Fruit fly (Drosophila melanogaster) whole organism, embryonic: ENCODE measurements around the gene Wdr92.

Source experiments
- Abd-B ChIP-seq: fragments of 200-800 bp; sonication (Bioruptor generic); optimal IDR thresholded peaks from 2 replicates; lab custom pipeline; 2018; ENCODE audit warnings: missing biosample characterization, mild to moderate bottlenecking, missing genetic modification characterization, moderate library complexity
- Ada2b ChIP-seq: fragments of 200-800 bp; sonication (Bioruptor generic); IDR thresholded peaks from 2 replicates; pipeline ENCODE4 v1.3.6; 2022; ENCODE audit warnings: missing biosample characterization, missing genetic modification characterization
- Atf6 ChIP-seq: fragments of 200-800 bp; sonication (Bioruptor generic); IDR thresholded peaks from 2 replicates; pipeline ENCODE4 v1.3.6; 2022; ENCODE audit warnings: missing biosample characterization, missing genetic modification characterization
- C15 ChIP-seq: fragments of 200-800 bp; sonication (Bioruptor generic); IDR thresholded peaks from 3 replicates; pipeline ENCODE4 v1.3.6; 2022; ENCODE audit warnings: missing biosample characterization, missing genetic modification characterization
- CG10321 ChIP-seq: fragments of 200-800 bp; sonication (Bioruptor generic); IDR thresholded peaks from 2 replicates; pipeline ENCODE4 v1.3.6; 2022; ENCODE audit warnings: missing biosample characterization, missing genetic modification characterization
- CG10366 ChIP-seq: fragments of 200-800 bp; sonication (Bioruptor generic); IDR thresholded peaks from 2 replicates; pipeline ENCODE4 v1.3.6; 2022; ENCODE audit warnings: missing biosample characterization, missing genetic modification characterization
- CG10431 ChIP-seq: fragments of 200-800 bp; sonication (Bioruptor generic); optimal IDR thresholded peaks from 3 replicates; lab custom pipeline; 2018; ENCODE audit warnings: missing biosample characterization, mild to moderate bottlenecking, missing genetic modification characterization
- CG11093 ChIP-seq: fragments of 200-800 bp; sonication (Bioruptor generic); IDR thresholded peaks from 3 replicates; pipeline ENCODE4 v1.3.6; 2022; ENCODE audit warnings: missing biosample characterization, missing genetic modification characterization
- CG13123 ChIP-seq: fragments of 200-800 bp; sonication (Bioruptor generic); optimal IDR thresholded peaks from 2 replicates; lab custom pipeline; 2016; ENCODE audit warnings: missing biosample characterization, missing genetic modification characterization
- CG13894 ChIP-seq: fragments of 200-800 bp; sonication (Bioruptor generic); optimal IDR thresholded peaks from 3 replicates; lab custom pipeline; 2018; ENCODE audit warnings: missing biosample characterization, mild to moderate bottlenecking, missing genetic modification characterization, moderate library complexity
- CG14860 ChIP-seq: fragments of 200-800 bp; sonication (Bioruptor generic); IDR thresholded peaks from 3 replicates; pipeline ENCODE4 v1.3.6; 2022; ENCODE audit warnings: missing biosample characterization, missing genetic modification characterization; ENCODE audit not compliant: partially characterized antibody
- CG1529 ChIP-seq: fragments of 200-800 bp; sonication (Bioruptor generic); optimal IDR thresholded peaks from 3 replicates; lab custom pipeline; 2018; ENCODE audit warnings: missing biosample characterization, missing genetic modification characterization
- CG1602 ChIP-seq: fragments of 200-800 bp; sonication (Bioruptor generic); optimal IDR thresholded peaks from 3 replicates; lab custom pipeline; 2016; ENCODE audit warnings: missing biosample characterization, missing genetic modification characterization
- CG16813 ChIP-seq: fragments of 200-800 bp; sonication (Bioruptor generic); IDR thresholded peaks from 3 replicates; pipeline ENCODE4 v1.3.6; 2022; ENCODE audit warnings: missing biosample characterization, missing genetic modification characterization; ENCODE audit not compliant: partially characterized antibody
- CG3163 ChIP-seq: fragments of 200-800 bp; sonication (Bioruptor generic); optimal IDR thresholded peaks from 3 replicates; lab custom pipeline; 2016; ENCODE audit warnings: missing biosample characterization, missing genetic modification characterization
- CG32532 ChIP-seq: fragments of 200-800 bp; sonication (Bioruptor generic); IDR thresholded peaks from 2 replicates; pipeline ENCODE4 v1.3.6; 2022; ENCODE audit warnings: missing biosample characterization, missing genetic modification characterization
- CG32767 ChIP-seq: fragments of 200-800 bp; sonication (Bioruptor generic); IDR thresholded peaks from 2 replicates; pipeline ENCODE4 v1.3.6; 2022; ENCODE audit warnings: missing biosample characterization, missing genetic modification characterization
- CG3407 ChIP-seq: fragments of 200-800 bp; sonication (Bioruptor generic); optimal IDR thresholded peaks from 2 replicates; lab custom pipeline; 2018; ENCODE audit warnings: missing biosample characterization, mild to moderate bottlenecking, missing genetic modification characterization
- CG3847 ChIP-seq: fragments of 200-800 bp; sonication (Bioruptor generic); IDR thresholded peaks from 2 replicates; pipeline ENCODE4 v1.3.6; 2022; ENCODE audit warnings: missing biosample characterization, missing genetic modification characterization
- CG43689 ChIP-seq: fragments of 200-800 bp; sonication (Bioruptor generic); IDR thresholded peaks from 2 replicates; pipeline ENCODE4 v1.3.6; 2022; ENCODE audit warnings: missing biosample characterization, missing genetic modification characterization
- CG4730 ChIP-seq: fragments of 200-800 bp; sonication (Bioruptor generic); IDR thresholded peaks from 2 replicates; pipeline ENCODE4 v1.3.6; 2022; ENCODE audit warnings: missing biosample characterization, missing genetic modification characterization
- CG7928 ChIP-seq: fragments of 200-800 bp; sonication (Bioruptor generic); optimal IDR thresholded peaks from 2 replicates; lab custom pipeline; 2017; ENCODE audit warnings: missing biosample characterization, mild to moderate bottlenecking, missing genetic modification characterization
- CG7963 ChIP-seq: fragments of 200-800 bp; sonication (Bioruptor generic); IDR thresholded peaks from 3 replicates; pipeline ENCODE4 v1.3.6; 2022; ENCODE audit warnings: missing biosample characterization, missing genetic modification characterization; ENCODE audit not compliant: partially characterized antibody
- CG9817 ChIP-seq: fragments of 200-800 bp; sonication (Bioruptor generic); optimal IDR thresholded peaks from 2 replicates; lab custom pipeline; 2018; ENCODE audit warnings: missing biosample characterization, mild to moderate bottlenecking, missing genetic modification characterization, moderate library complexity
- Dad ChIP-seq: fragments of 200-800 bp; sonication (Bioruptor generic); optimal IDR thresholded peaks from 3 replicates; lab custom pipeline; 2016; ENCODE audit warnings: missing biosample characterization, missing genetic modification characterization
- Doc3 ChIP-seq: fragments of 200-800 bp; sonication (Bioruptor generic); IDR thresholded peaks from 3 replicates; pipeline ENCODE4 v1.3.6; 2022; ENCODE audit warnings: missing biosample characterization, missing genetic modification characterization; ENCODE audit not compliant: partially characterized antibody
- E2f2 ChIP-seq: fragments of 200-800 bp; sonication (Bioruptor generic); IDR thresholded peaks from 2 replicates; pipeline ENCODE4 v1.3.6; 2022; ENCODE audit warnings: missing biosample characterization, missing genetic modification characterization
- Ets97D ChIP-seq: fragments of 200-800 bp; sonication (Bioruptor generic); optimal IDR thresholded peaks from 3 replicates; lab custom pipeline; 2016; ENCODE audit warnings: missing biosample characterization, missing genetic modification characterization
- HHEX ChIP-seq: fragments of 200-800 bp; sonication (Bioruptor generic); optimal IDR thresholded peaks from 3 replicates; lab custom pipeline; 2017; ENCODE audit warnings: missing biosample characterization, mild to moderate bottlenecking, missing genetic modification characterization, missing genetic modification reagents
- HLH3B ChIP-seq: fragments of 200-800 bp; sonication (Bioruptor generic); IDR thresholded peaks from 2 replicates; pipeline ENCODE4 v1.3.6; 2022; ENCODE audit warnings: missing biosample characterization, missing genetic modification characterization
- Med ChIP-seq: fragments of 200-800 bp; sonication (Bioruptor generic); peaks from one replicate; lab custom pipeline; 2016; ENCODE audit warnings: missing biosample characterization, missing genetic modification characterization, mild to moderate bottlenecking, inconsistent platforms, moderate library complexity
- Trl ChIP-seq, 3 experiments: fragments of >200 bp in 2 of 3; fragments of 200-800 bp in 1 of 3; sonication (Bioruptor generic) in 1 of 3; optimal IDR thresholded peaks; 2 replicates in 1 of 3; 3 replicates in 2 of 3; lab custom pipeline; 2016 to 2017; ENCODE audit warnings: missing biosample characterization in 1 of 3, missing genetic modification characterization in 1 of 3
- Usf ChIP-seq: fragments of 200-800 bp; sonication (Bioruptor generic); optimal IDR thresholded peaks from 2 replicates; lab custom pipeline; 2017; ENCODE audit warnings: missing genotype, missing biosample characterization, missing genetic modification characterization
- chif ChIP-seq, 2 experiments: fragments of 200-800 bp; sonication (Bioruptor generic); optimal IDR thresholded peaks; 3 replicates each; lab custom pipeline; 2016; ENCODE audit warnings: missing biosample characterization in 2 of 2, missing genetic modification characterization in 2 of 2
- crc ChIP-seq: fragments of 200-800 bp; sonication (Bioruptor generic); optimal IDR thresholded peaks from 2 replicates; lab custom pipeline; 2016; ENCODE audit warnings: missing biosample characterization, missing genetic modification characterization
- exex ChIP-seq: fragments of 200-800 bp; sonication (Bioruptor generic); optimal IDR thresholded peaks from 4 replicates; lab custom pipeline; 2018; ENCODE audit warnings: missing biosample characterization, mild to moderate bottlenecking, missing genetic modification characterization, moderate library complexity
- gem ChIP-seq: fragments of 200-800 bp; sonication (Bioruptor generic); optimal IDR thresholded peaks from 2 replicates; lab custom pipeline; 2019; ENCODE audit warnings: missing biosample characterization, mild to moderate bottlenecking, missing genetic modification characterization, moderate library complexity
- grn ChIP-seq: fragments of 200-800 bp; sonication (Bioruptor generic); optimal IDR thresholded peaks from 3 replicates; lab custom pipeline; 2017; ENCODE audit warnings: missing biosample characterization, missing genetic modification characterization
- gro ChIP-seq: fragments of 200-800 bp; sonication (Bioruptor generic); optimal IDR thresholded peaks from 2 replicates; lab custom pipeline; 2016; ENCODE audit warnings: missing biosample characterization, missing genetic modification characterization
- insv ChIP-seq, 2 experiments: fragments of 200-800 bp; sonication (Bioruptor generic); optimal IDR thresholded peaks; 3 replicates each; lab custom pipeline; 2016 to 2018; ENCODE audit warnings: missing biosample characterization in 2 of 2, missing genetic modification characterization in 2 of 2
- maf-S ChIP-seq: fragments of 200-800 bp; sonication (Bioruptor generic); optimal IDR thresholded peaks from 2 replicates; lab custom pipeline; 2016; ENCODE audit warnings: missing biosample characterization, missing genetic modification characterization
- mirr ChIP-seq: fragments of 200-800 bp; sonication (Bioruptor generic); optimal IDR thresholded peaks from 3 replicates; lab custom pipeline; 2018; ENCODE audit warnings: missing biosample characterization, mild to moderate bottlenecking, missing genetic modification characterization
- nerfin-1 ChIP-seq: fragments of 200-800 bp; sonication (Bioruptor generic); optimal IDR thresholded peaks from 3 replicates; lab custom pipeline; 2019; ENCODE audit warnings: missing biosample characterization, mild to moderate bottlenecking, missing genetic modification characterization, moderate library complexity
- otp ChIP-seq: fragments of 200-800 bp; sonication (Bioruptor generic); IDR thresholded peaks from 3 replicates; pipeline ENCODE4, ENCODE4 v1.3.6; 2022; ENCODE audit warnings: missing biosample characterization, missing genetic modification characterization
- pum ChIP-seq: fragments of 200-800 bp; sonication (Bioruptor generic); optimal IDR thresholded peaks from 2 replicates; lab custom pipeline; 2016; ENCODE audit warnings: missing biosample characterization, missing genetic modification characterization
- rib ChIP-seq: fragments of 200-800 bp; sonication (Bioruptor generic); IDR thresholded peaks from 2 replicates; pipeline ENCODE4 v1.3.6; 2022; ENCODE audit warnings: missing biosample characterization, missing genetic modification characterization
- sc ChIP-seq, 3 experiments: fragments of >200 bp in 2 of 3; fragments of 200-800 bp in 1 of 3; sonication (Bioruptor generic) in 1 of 3; optimal IDR thresholded peaks; 2 replicates in 2 of 3; 3 replicates in 1 of 3; lab custom pipeline; 2017; ENCODE audit warnings: mild to moderate bottlenecking in 1 of 3, missing biosample characterization in 1 of 3, missing genetic modification characterization in 1 of 3, missing genetic modification reagents in 1 of 3
- sens ChIP-seq: fragments of 200-800 bp; sonication (Bioruptor generic); peaks from one replicate; lab custom pipeline; 2016; ENCODE audit warnings: missing biosample characterization, missing genetic modification characterization
- slp2 ChIP-seq: fragments of 200-800 bp; sonication (Bioruptor generic); optimal IDR thresholded peaks from 2 replicates; lab custom pipeline; 2016; ENCODE audit warnings: missing biosample characterization, missing genetic modification characterization
- unpg ChIP-seq: fragments of 200-800 bp; sonication (Bioruptor generic); optimal IDR thresholded peaks from 3 replicates; lab custom pipeline; 2018; ENCODE audit warnings: missing biosample characterization, mild to moderate bottlenecking, missing genetic modification characterization, moderate library complexity

Wdr92 gene

dm6 chr3L:17878781-17879360 is 29.1 kb upstream of the Wdr92 start, which contains the start of gene CG7408 (continued):
- TF ChIP-seq E2f2 (GFP tag; lab: Robert Waterston, UW), result no peak
- 0 out of 3 replicates have a peak, but pooled peaks have one; percentile 16 for TF ChIP-seq CG14860 (GFP tag; lab: Robert Waterston, UW)
- TF ChIP-seq Trl (optimal IDR thresholded peaks at IDR 0.05; lab: Kevin White, UChicago), result peak; percentile 56 to 74
- TF ChIP-seq Trl (GFP tag; optimal IDR thresholded peaks at IDR 0.05; lab: Kevin White, UChicago), result no peak
- no peak for TF ChIP-seq sc (optimal IDR thresholded peaks at IDR 0.05; lab: Kevin White, UChicago)
- no peak for TF ChIP-seq sc (GFP tag; optimal IDR thresholded peaks at IDR 0.05; lab: Kevin White, UChicago)
- no peak for TF ChIP-seq CG32532
- no peak for TF ChIP-seq chif (GFP tag; optimal IDR thresholded peaks at IDR 0.05; lab: Kevin White, UChicago)
- no peak for TF ChIP-seq otp
- TF ChIP-seq sens (GFP tag; lab: Kevin White, UChicago), result peak; percentile 78
- no peak for TF ChIP-seq CG16813 (GFP tag; lab: Robert Waterston, UW)
- peak; percentile 46 for TF ChIP-seq mirr (GFP tag; lab: Kevin White, UChicago)
- no peak for TF ChIP-seq CG4730 (GFP tag; lab: Robert Waterston, UW)
- no peak for TF ChIP-seq CG43689 (GFP tag; lab: Robert Waterston, UW)
- TF ChIP-seq CG3847 (GFP tag; lab: Robert Waterston, UW), result no peak
- no peak for TF ChIP-seq Usf (GFP tag; lab: Kevin White, UChicago)
- TF ChIP-seq CG1529 (GFP tag; lab: Kevin White, UChicago), result no peak
- TF ChIP-seq CG3163 (GFP tag; lab: Kevin White, UChicago), result peak; percentile 95
- TF ChIP-seq CG32767, result no peak
- peak; percentile 94 for TF ChIP-seq exex
- peak; percentile 8 for TF ChIP-seq gro (GFP tag; lab: Kevin White, UChicago)
- TF ChIP-seq CG3407 (GFP tag; lab: Kevin White, UChicago), result no peak
- peak; percentile 29 for TF ChIP-seq grn
- no peak for TF ChIP-seq CG13894 (tag; lab: Kevin White, UChicago)
- TF ChIP-seq insv (GFP tag; optimal IDR thresholded peaks at IDR 0.05; lab: Kevin White, UChicago), result no peak
- no peak for TF ChIP-seq pum (GFP tag; lab: Kevin White, UChicago)
- no peak for TF ChIP-seq maf-S (GFP tag; lab: Kevin White, UChicago)
- no peak for TF ChIP-seq nerfin-1 (tag; lab: Kevin White, UChicago)
- no peak for TF ChIP-seq Abd-B
- TF ChIP-seq C15 (GFP tag; lab: Robert Waterston, UW), result no peak
- no peak for TF ChIP-seq gem (tag; lab: Kevin White, UChicago)
- no peak for TF ChIP-seq CG1602 (GFP tag; lab: Kevin White, UChicago)
- TF ChIP-seq crc (GFP tag; lab: Kevin White, UChicago), result no peak
- no peak for TF ChIP-seq Med
- no peak for TF ChIP-seq HHEX (GFP tag; lab: Kevin White, UChicago)
- TF ChIP-seq rib, result no peak
- no peak for TF ChIP-seq CG7928
- TF ChIP-seq Doc3 (GFP tag; lab: Robert Waterston, UW), result no peak
- no peak for TF ChIP-seq CG10431
- TF ChIP-seq CG11093 (GFP tag; lab: Robert Waterston, UW), result no peak
- no peak for TF ChIP-seq CG10366 (GFP tag; lab: Robert Waterston, UW)
- TF ChIP-seq Ets97D (GFP tag; lab: Kevin White, UChicago), result no peak
- TF ChIP-seq CG13123, result no peak
- TF ChIP-seq CG7963 (GFP tag; lab: Robert Waterston, UW), result 0 out of 3 replicates have a peak, but pooled peaks have one; percentile 10
- TF ChIP-seq unpg (GFP tag; lab: Kevin White, UChicago), result no peak
- no peak for TF ChIP-seq Dad (GFP tag; lab: Kevin White, UChicago)
- no peak for TF ChIP-seq Atf6 (GFP tag; lab: Robert Waterston, UW)
- no peak for TF ChIP-seq HLH3B (GFP tag; lab: Robert Waterston, UW)
- no peak for TF ChIP-seq CG10321 (GFP tag; lab: Robert Waterston, UW)
- no peak for TF ChIP-seq slp2 (GFP tag; lab: Kevin White, UChicago)
- TF ChIP-seq Ada2b (GFP tag; lab: Robert Waterston, UW), result no peak
- no peak for TF ChIP-seq CG9817 (tag; lab: Kevin White, UChicago)
